Worm (Caenorhabditis elegans) whole organism, mixed stage, embryonic: ENCODE measurements around the gene pmk-3.
A peak's percentile ranks its signal among the peaks of the same experiment; 100 is the strongest.

ENCODE experiments used
- M03D4.4 ChIP-seq: sonication (generic microtip); optimal IDR thresholded peaks from 2 replicates; lab custom pipeline; 2017; ENCODE audit warnings: mild to moderate bottlenecking, missing genetic modification characterization, missing compliant biosample characterization
- ceh-39 ChIP-seq: fragments of 150-350 bp; optimal IDR thresholded peaks from 2 replicates; lab custom pipeline; 2014; ENCODE audit warnings: missing biosample characterization, missing genetic modification characterization
- ceh-43 ChIP-seq: fragments of 200-800 bp; sonication (Bioruptor generic); optimal IDR thresholded peaks from 2 replicates; lab custom pipeline; 2018; ENCODE audit warnings: mild to moderate bottlenecking, missing genetic modification characterization, moderate library complexity, missing compliant biosample characterization
- ces-1 ChIP-seq: fragments of 150-350 bp; optimal IDR thresholded peaks from 2 replicates; lab custom pipeline; 2014; ENCODE audit warnings: missing biosample characterization, missing genetic modification reagents, missing genetic modification characterization
- cnd-1 ChIP-seq: fragments of 200-800 bp; sonication (Bioruptor generic); optimal IDR thresholded peaks from 2 replicates; lab custom pipeline; 2018; ENCODE audit warnings: mild to moderate bottlenecking, missing genetic modification characterization, missing compliant biosample characterization
- drap-1 ChIP-seq: fragments of 200-800 bp; sonication (Bioruptor generic); optimal IDR thresholded peaks from 3 replicates; lab custom pipeline; 2018; ENCODE audit warnings: mild to moderate bottlenecking, missing genetic modification characterization, missing compliant biosample characterization
- elt-1 ChIP-seq: sonication (generic microtip); optimal IDR thresholded peaks from 2 replicates; lab custom pipeline; 2017; ENCODE audit warnings: missing genetic modification characterization, mild to moderate bottlenecking, missing compliant biosample characterization, antibody characterized with exemption, moderate library complexity, borderline replicate concordance; ENCODE audit not compliant: insufficient read depth
- elt-3 ChIP-seq: fragments of 150-350 bp; optimal IDR thresholded peaks from 2 replicates; lab custom pipeline; 2014; ENCODE audit warnings: missing biosample characterization, missing genetic modification characterization
- flh-1 ChIP-seq: fragments of 200-800 bp; sonication (Bioruptor generic); optimal IDR thresholded peaks from 2 replicates; lab custom pipeline; 2018; ENCODE audit warnings: mild to moderate bottlenecking, missing genetic modification characterization, moderate library complexity, missing compliant biosample characterization
- ham-2 ChIP-seq: fragments of 200-800 bp; sonication (Bioruptor generic); optimal IDR thresholded peaks from 2 replicates; lab custom pipeline; 2018; ENCODE audit warnings: mild to moderate bottlenecking, missing genetic modification characterization, missing compliant biosample characterization
- hlh-1 ChIP-seq: fragments of 150-350 bp; optimal IDR thresholded peaks from 2 replicates; lab custom pipeline; 2014; ENCODE audit warnings: missing biosample characterization, missing genetic modification reagents, missing genetic modification characterization
- lin-13 ChIP-seq: fragments of 150-350 bp; optimal IDR thresholded peaks from 2 replicates; lab custom pipeline; 2014; ENCODE audit warnings: missing biosample characterization, missing genetic modification characterization
- lin-32 ChIP-seq: fragments of 200-800 bp; sonication (Bioruptor generic); optimal IDR thresholded peaks from 2 replicates; lab custom pipeline; 2018; ENCODE audit warnings: mild to moderate bottlenecking, missing genetic modification characterization, missing compliant biosample characterization
- lsy-2 ChIP-seq: fragments of 150-350 bp; optimal IDR thresholded peaks from 2 replicates; lab custom pipeline; 2014; ENCODE audit warnings: missing biosample characterization, missing genetic modification characterization
- mab-5 ChIP-seq: fragments of 150-350 bp; optimal IDR thresholded peaks from 2 replicates; lab custom pipeline; 2014; ENCODE audit warnings: missing biosample characterization, missing genetic modification characterization
- mep-1 ChIP-seq: fragments of 150-350 bp; optimal IDR thresholded peaks from 2 replicates; lab custom pipeline; 2017; ENCODE audit warnings: missing biosample characterization, missing genetic modification reagents, missing genetic modification characterization, inconsistent platforms
- mls-2 ChIP-seq: sonication (generic microtip); optimal IDR thresholded peaks from 2 replicates; lab custom pipeline; 2016; ENCODE audit warnings: mild to moderate bottlenecking, missing genetic modification characterization, moderate library complexity, missing compliant biosample characterization
- nhr-12 ChIP-seq: fragments of 150-350 bp; optimal IDR thresholded peaks from 2 replicates; lab custom pipeline; 2014; ENCODE audit warnings: missing biosample characterization, missing genetic modification characterization
- nhr-237 ChIP-seq: fragments of 150-350 bp; optimal IDR thresholded peaks from 2 replicates; lab custom pipeline; 2014; ENCODE audit warnings: missing biosample characterization, missing genetic modification characterization
- nhr-28 ChIP-seq: fragments of 150-350 bp; optimal IDR thresholded peaks from 2 replicates; lab custom pipeline; 2014; ENCODE audit warnings: missing biosample characterization, missing genetic modification characterization
- nhr-76 ChIP-seq: sonication (generic microtip); optimal IDR thresholded peaks from 2 replicates; lab custom pipeline; 2017; ENCODE audit warnings: missing biosample characterization, missing genetic modification characterization
- sem-2 ChIP-seq: fragments of 200-800 bp; sonication (Bioruptor generic); optimal IDR thresholded peaks from 2 replicates; lab custom pipeline; 2018; ENCODE audit warnings: mild to moderate bottlenecking, missing genetic modification characterization, missing compliant biosample characterization
- snpc-4 ChIP-seq: fragments of 150-350 bp; optimal IDR thresholded peaks from 2 replicates; lab custom pipeline; 2014; ENCODE audit warnings: missing biosample characterization, missing genetic modification characterization
- sptf-1 ChIP-seq: sonication (generic microtip); optimal IDR thresholded peaks from 2 replicates; lab custom pipeline; 2017; ENCODE audit warnings: mild to moderate bottlenecking, missing genetic modification characterization, moderate library complexity, missing compliant biosample characterization
- unc-39 ChIP-seq: fragments of 150-350 bp; optimal IDR thresholded peaks from 2 replicates; lab custom pipeline; 2014; ENCODE audit warnings: missing biosample characterization, missing genetic modification characterization
- unc-62 ChIP-seq: fragments of 150-350 bp; optimal IDR thresholded peaks from 2 replicates; lab custom pipeline; 2014; ENCODE audit warnings: missing biosample characterization, missing genetic modification reagents, missing genetic modification characterization
- zip-8 ChIP-seq: fragments of 150-350 bp; optimal IDR thresholded peaks from 2 replicates; lab custom pipeline; 2014; ENCODE audit warnings: missing biosample characterization, missing genetic modification characterization
- ztf-11 ChIP-seq: fragments of 150-350 bp; optimal IDR thresholded peaks from 2 replicates; lab custom pipeline; 2014; ENCODE audit warnings: missing biosample characterization, missing genetic modification characterization

The pmk-3 gene

ce11 chrIV:8138984-8139383, at the start of gene pmk-3:
TSS of gene pmk-3 (plus strand) at chrIV:8139219.
- no peak for TF ChIP-seq lin-32
- TF ChIP-seq nhr-12 (tag; lab: Kevin White, UChicago) = no peak
- TF ChIP-seq mls-2 (tag; lab: Kevin White, UChicago) = no peak

- TF ChIP-seq M03D4.4 (tag; lab: Kevin White, UChicago) (no peak), snpc-4 (tag; lab: Kevin White, UChicago) (no peak), lsy-2 (tag; lab: Kevin White, UChicago) (no peak), cnd-1 (no peak), nhr-76 (no peak), ceh-43 (no peak), lin-32 (no peak), lin-13 (no peak)
Observed at ce11 chrIV:8091539-8091938, 47.5 kb upstream of the pmk-3 start.

- no peak for TF ChIP-seq elt-1
- TF ChIP-seq sem-2 (GFP tag; lab: Kevin White, UChicago) = no peak
- peak; percentile 75 for TF ChIP-seq ces-1 (GFP tag; lab: Kevin White, UChicago)
Observed at ce11 chrIV:8096375-8096774, 42.6 kb upstream of the pmk-3 start.

ce11 chrIV:8099601-8100000, 39.4 kb upstream of the pmk-3 start, which contains the start of gene Y42H9AR.2:
TSS of gene Y42H9AR.2 (plus strand) at chrIV:8099901.
- TF ChIP-seq flh-1 (no peak), nhr-12 (tag; lab: Kevin White, UChicago) (no peak), ceh-39 (no peak), elt-3 (tag; lab: Kevin White, UChicago) (no peak), sem-2 (GFP tag; lab: Kevin White, UChicago) (no peak), ces-1 (GFP tag; lab: Kevin White, UChicago) (no peak), lin-32 (no peak), lsy-2 (tag; lab: Kevin White, UChicago) (no peak)
- TF ChIP-seq, all 35 proteins: peak for 0

- TF ChIP-seq sptf-1 = no peak
Observed at ce11 chrIV:8102231-8102630, 36.8 kb upstream of the pmk-3 start, which contains the start of gene Y42H9AR.5. TSS of gene Y42H9AR.5 (plus strand) at chrIV:8102531.

- TF ChIP-seq zip-8 (tag; lab: Kevin White, UChicago) = no peak
- TF ChIP-seq mep-1 = no peak
- no peak for TF ChIP-seq elt-1
- no peak for TF ChIP-seq lin-32
- TF ChIP-seq ztf-11 (tag; lab: Kevin White, UChicago) = no peak
- no peak for TF ChIP-seq ceh-43
- no peak for TF ChIP-seq ham-2
- TF ChIP-seq nhr-237 (tag; lab: Kevin White, UChicago) = no peak
- TF ChIP-seq ces-1 (GFP tag; lab: Kevin White, UChicago) = no peak
- no peak for TF ChIP-seq elt-3 (tag; lab: Kevin White, UChicago)
- TF ChIP-seq mab-5 (tag; lab: Kevin White, UChicago) = no peak
- no peak for TF ChIP-seq unc-62
- TF ChIP-seq snpc-4 (tag; lab: Kevin White, UChicago) = no peak
- TF ChIP-seq ceh-39 = no peak
- TF ChIP-seq sptf-1 = no peak
- no peak for TF ChIP-seq drap-1
- no peak for TF ChIP-seq sem-2 (GFP tag; lab: Kevin White, UChicago)
- TF ChIP-seq lin-13 = no peak
- no peak for TF ChIP-seq hlh-1
- no peak for TF ChIP-seq nhr-28 (tag; lab: Kevin White, UChicago)
Observed at ce11 chrIV:8103196-8103595, 35.8 kb upstream of the pmk-3 start.

- TF ChIP-seq unc-39 (tag; lab: Kevin White, UChicago) (no peak), nhr-237 (tag; lab: Kevin White, UChicago) (no peak)
Observed at ce11 chrIV:8105083-8105482, 33.9 kb upstream of the pmk-3 start.

ce11 chrIV:8107502-8107901, 31.5 kb upstream of the pmk-3 start, which contains the start of gene rabs-5:
TSS of gene rabs-5 (minus strand) at chrIV:8107602.
- TF ChIP-seq ces-1 (GFP tag; lab: Kevin White, UChicago) = peak; percentile 11
- no peak for TF ChIP-seq nhr-12 (tag; lab: Kevin White, UChicago)
- TF ChIP-seq, all 35 proteins: peak for 1
